Fruit fly (Drosophila melanogaster) whole organism: ENCODE measurements around the gene RhoGAP16F.

Experiments
- Dll ChIP-seq: fragments of >200 bp; optimal IDR thresholded peaks from 2 replicates; lab custom pipeline; 2017
- EcR ChIP-seq, 2 experiments: fragments of >200 bp; optimal IDR thresholded peaks; 2 replicates each; lab custom pipeline; 2017; ENCODE audit warnings: missing biosample characterization in 2 of 2, missing genetic modification characterization in 2 of 2, missing genetic modification reagents in 2 of 2
- pan ChIP-seq: fragments of >200 bp; optimal IDR thresholded peaks from 2 replicates; lab custom pipeline; 2017
- psq ChIP-seq: fragments of >200 bp; optimal IDR thresholded peaks from 2 replicates; lab custom pipeline; 2017

DNA sequence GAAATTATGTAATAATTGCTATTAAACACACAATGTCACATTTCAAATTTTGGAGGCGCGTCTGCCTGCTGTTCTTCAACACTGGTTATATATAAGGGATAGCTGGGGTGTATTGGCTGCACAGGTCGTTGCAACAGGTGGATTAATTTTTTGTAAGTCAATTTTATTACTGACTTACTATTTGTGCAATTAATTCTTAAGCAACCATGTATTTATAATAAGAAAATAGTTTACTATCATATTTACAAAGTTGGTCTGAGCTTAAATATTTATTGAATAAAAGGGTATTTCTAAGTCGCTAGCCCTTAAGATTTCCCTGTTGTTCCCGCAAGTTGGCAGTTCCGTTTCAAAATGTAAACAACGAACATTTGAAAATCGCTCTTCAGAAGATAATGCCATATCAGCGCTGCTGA lies at the start of gene RhoGAP16F:
- TF ChIP-seq psq (lab: Kevin White, UChicago) (no peak), Dll (lab: Kevin White, UChicago) (no peak), EcR (GFP tag; optimal IDR thresholded peaks at IDR 0.05; lab: Kevin White, UChicago) (no peak), pan (lab: Kevin White, UChicago) (peak; percentile 95)
